Worm (Caenorhabditis elegans): Measurements from ENCODE around the gene C27A2.7.

C27A2.7 gene

DNA sequence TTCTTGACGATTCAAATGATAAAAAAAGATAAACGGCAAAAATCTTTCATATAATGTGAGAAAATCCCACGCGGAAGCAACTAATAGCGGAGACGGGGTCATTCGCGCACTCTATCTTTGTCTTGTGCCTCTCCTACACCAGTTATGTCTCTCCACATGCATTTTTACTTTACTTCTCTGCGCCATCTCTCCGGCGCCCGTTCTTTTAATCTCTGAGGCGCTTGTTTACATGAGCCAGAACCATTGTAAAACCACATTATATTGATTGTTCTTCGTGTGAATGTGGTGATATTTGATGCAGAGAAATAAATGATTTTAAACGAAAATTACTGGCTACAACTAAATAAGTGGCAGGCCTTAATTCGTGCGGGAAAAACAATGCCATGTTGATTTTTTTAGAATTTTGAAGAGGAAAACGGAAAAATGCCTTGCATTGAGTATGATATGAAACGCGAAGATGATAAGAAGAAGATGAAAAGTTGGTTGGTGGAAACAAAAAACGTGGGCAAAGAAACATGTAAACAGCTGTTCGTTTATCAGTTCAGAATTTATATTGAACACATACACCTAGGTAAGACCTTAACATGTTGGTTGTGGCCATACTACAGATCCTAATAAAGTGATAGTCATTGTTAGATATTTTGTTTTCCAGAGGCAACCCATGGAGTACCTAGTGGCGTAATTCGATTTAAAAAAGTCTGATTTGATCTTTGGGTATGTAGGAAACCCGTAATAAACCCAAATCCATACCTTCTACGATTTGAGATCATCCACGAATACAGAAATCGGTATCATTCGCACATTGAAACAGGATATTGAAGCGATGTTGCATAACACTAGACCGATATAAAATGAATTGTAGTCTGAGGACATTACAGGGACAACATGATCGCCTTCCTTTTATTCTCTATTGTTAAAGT is 21.5 kb upstream of the C27A2.7 start, which contains the start of gene C04G6.2:
C04G6.2 (plus strand) TSS at position 870 of the 920 bp plus-strand sequence.
- TF ChIP-seq pha-4 (tag; optimal IDR thresholded peaks at IDR 0.05) (peak; percentile 48), nhr-80 (tag; optimal IDR thresholded peaks at IDR 0.05) (peak; percentile 52), attf-5 (GFP tag; optimal IDR thresholded peaks at IDR 0.05) (peak; percentile 56), rpc-1 (optimal IDR thresholded peaks at IDR 0.05) (no peak), rpc-1 (tag; optimal IDR thresholded peaks at IDR 0.05) (no peak), snpc-1.1 (tag; optimal IDR thresholded peaks at IDR 0.05; ENCODE audit: insufficient read depth) (no peak), hmg-1.2 (GFP tag; IDR thresholded peaks at IDR 0.05) (peak; percentile 92; the same call in 1 of the 2 replicates)

DNA sequence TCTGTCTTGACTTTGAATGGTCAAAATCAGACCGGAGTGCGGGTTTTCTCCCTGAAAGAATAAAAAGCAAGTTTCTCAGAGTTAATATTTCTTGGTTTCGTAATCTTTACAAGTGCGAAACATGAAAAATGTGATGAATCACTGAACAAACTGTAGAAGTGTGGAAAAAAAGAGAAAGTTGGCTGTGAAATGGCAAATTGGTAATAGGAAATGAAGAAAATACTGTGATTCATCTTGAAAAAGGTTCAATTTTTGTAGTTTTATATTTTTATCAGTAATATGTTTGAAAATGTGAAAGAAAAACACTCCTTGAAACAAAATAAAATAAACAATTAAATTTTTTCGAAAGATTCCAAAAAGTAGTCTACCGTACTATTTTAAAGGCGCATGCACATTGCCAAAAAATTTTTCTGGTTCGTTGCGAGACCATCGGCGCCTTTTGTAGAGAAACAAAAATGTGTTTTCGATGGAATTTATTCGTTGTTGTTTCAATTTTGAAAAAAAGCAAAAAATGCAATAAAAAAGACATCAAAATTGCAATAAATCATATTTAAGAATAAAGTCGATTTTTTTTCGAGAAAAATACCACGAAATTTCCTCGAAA is 20.6 kb upstream of the C27A2.7 start, which contains the start of gene pld-1:
pld-1 (minus strand) TSS at position 51 of the 604 bp plus-strand sequence.
- TF ChIP-seq egl-18 (GFP tag; IDR thresholded peaks at IDR 0.05) (no peak), ceh-91 (GFP tag; IDR thresholded peaks at IDR 0.05) (peak; percentile 89), snpc-3.4 (tag; optimal IDR thresholded peaks at IDR 0.05) (peak; percentile 76), madf-8 (GFP tag; conservative IDR thresholded peaks at IDR 0.05) (peak; percentile 86), xnd-1 (tag; optimal IDR thresholded peaks at IDR 0.05) (peak; percentile 93), efl-1 (GFP tag; optimal IDR thresholded peaks at IDR 0.05) (peak; percentile 80), D2030.7 (GFP tag; IDR thresholded peaks at IDR 0.05) (peak; percentile 60), hsf-1 (GFP tag; IDR thresholded peaks at IDR 0.05) (no peak; the same call in 1 of the 2 replicates), madf-6 (GFP tag; IDR thresholded peaks at IDR 0.05) (peak; percentile 96), B0261.1 (tag; optimal IDR thresholded peaks at IDR 0.05) (no peak), dpl-1 (GFP tag; optimal IDR thresholded peaks at IDR 0.05) (peak; percentile 49), lin-54 (GFP tag; optimal IDR thresholded peaks at IDR 0.05) (peak; percentile 36), snpc-1.1 (tag; optimal IDR thresholded peaks at IDR 0.05; ENCODE audit: insufficient read depth) (peak; percentile 43), F49E8.2 (tag; optimal IDR thresholded peaks at IDR 0.05; ENCODE audit: insufficient read depth) (peak; percentile 65), nhr-90 (tag; optimal IDR thresholded peaks at IDR 0.05) (no peak), unc-130 (GFP tag; optimal IDR thresholded peaks at IDR 0.05) (peak; percentile 3), lsl-1 (GFP tag; optimal IDR thresholded peaks at IDR 0.05) (peak; percentile 97), snpc-4 (GFP tag; optimal IDR thresholded peaks at IDR 0.05) (no peak), snpc-4 (tag; optimal IDR thresholded peaks at IDR 0.05) (peak in 1 of 4 experiments; percentile 7), mes-4 (tag; optimal IDR thresholded peaks at IDR 0.05) (no peak), F33H1.4 (GFP tag; IDR thresholded peaks at IDR 0.05) (peak; percentile 95), B0035.1 (tag; optimal IDR thresholded peaks at IDR 0.05) (no peak), snpc-1.3 (tag; optimal IDR thresholded peaks at IDR 0.05; ENCODE audit: insufficient read depth) (peak; percentile 43), tbp1 (GFP tag; optimal IDR thresholded peaks at IDR 0.05) (peak; percentile 25), K11D2.4 (GFP tag; IDR thresholded peaks at IDR 0.05) (no peak)

DNA sequence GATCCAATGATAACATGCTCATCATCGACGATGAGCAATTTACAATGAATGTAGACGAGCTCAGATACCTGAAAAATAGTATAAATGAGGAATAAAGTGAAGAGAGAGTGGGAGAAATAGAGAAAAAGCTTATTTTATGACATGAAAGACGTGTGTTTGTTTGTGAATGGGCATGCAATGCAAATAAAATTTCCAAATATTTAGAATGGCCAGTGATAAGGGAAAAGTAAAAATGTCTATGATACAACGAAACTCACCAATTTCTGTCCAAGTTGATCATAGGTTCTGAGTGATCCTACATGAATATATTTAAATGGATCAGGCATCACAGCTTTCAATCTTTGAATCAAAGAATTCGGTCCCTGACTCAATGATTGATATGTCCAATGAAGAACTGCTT is 15.0 kb upstream of the C27A2.7 start:
- TF ChIP-seq egl-44 (GFP tag; IDR thresholded peaks at IDR 0.05): no peak
- no peak for TF ChIP-seq tbp1 (GFP tag; optimal IDR thresholded peaks at IDR 0.05)
- TF ChIP-seq efl-1 (GFP tag; optimal IDR thresholded peaks at IDR 0.05): no peak
- no peak for TF ChIP-seq Y53F4B.3 (GFP tag; IDR thresholded peaks at IDR 0.05)

All from whole organism, young adult.